Fruit fly (Drosophila melanogaster) whole organism, prepupa: ENCODE data around the gene CG4619.

Source experiments
- Blimp-1 ChIP-seq: fragments of 200-800 bp; sonication (Bioruptor generic); optimal IDR thresholded peaks from 3 replicates; lab custom pipeline; 2017; ENCODE audit warnings: missing biosample characterization, missing genetic modification characterization, mild to moderate bottlenecking, moderate library complexity, missing genetic modification reagents
- CG11294 ChIP-seq: fragments of 200-800 bp; sonication (Bioruptor generic); IDR thresholded peaks from 2 replicates; pipeline ENCODE4 v1.3.6; 2022; ENCODE audit warnings: missing biosample characterization, missing genetic modification characterization
- CG11762 ChIP-seq: fragments of 200-800 bp; sonication (Bioruptor generic); optimal IDR thresholded peaks from 3 replicates; lab custom pipeline; 2016; ENCODE audit warnings: missing biosample characterization, missing genetic modification characterization; ENCODE audit not compliant: insufficient read depth
- CG1621 ChIP-seq: fragments of 200-800 bp; sonication (Bioruptor generic); optimal IDR thresholded peaks from 3 replicates; lab custom pipeline; 2018; ENCODE audit warnings: missing biosample characterization, mild to moderate bottlenecking, missing genetic modification characterization
- CG16779 ChIP-seq: fragments of 200-800 bp; sonication (Bioruptor generic); optimal IDR thresholded peaks from 3 replicates; lab custom pipeline; 2017; ENCODE audit warnings: missing biosample characterization, mild to moderate bottlenecking, missing genetic modification characterization
- CG3032 ChIP-seq: fragments of 200-800 bp; optimal IDR thresholded peaks from 2 replicates; lab custom pipeline; 2019; ENCODE audit warnings: missing biosample characterization, mild to moderate bottlenecking, missing genetic modification characterization, moderate library complexity
- CG31627 ChIP-seq: fragments of 200-800 bp; sonication (Bioruptor generic); optimal IDR thresholded peaks from 3 replicates; lab custom pipeline; 2016; ENCODE audit warnings: missing biosample characterization, missing genetic modification characterization
- CG6163 ChIP-seq: fragments of 200-800 bp; sonication (Bioruptor generic); IDR thresholded peaks from 3 replicates; pipeline ENCODE4 v1.3.6; 2022; ENCODE audit warnings: missing biosample characterization, missing genetic modification characterization
- CG6808 ChIP-seq: fragments of 200-800 bp; sonication (Bioruptor generic); optimal IDR thresholded peaks from 3 replicates; lab custom pipeline; 2017; ENCODE audit warnings: missing biosample characterization, missing genetic modification characterization, mild to moderate bottlenecking, moderate library complexity, missing genetic modification reagents
- CG6854 ChIP-seq: fragments of 200-800 bp; sonication (Bioruptor generic); optimal IDR thresholded peaks from 2 replicates; lab custom pipeline; 2017; ENCODE audit warnings: missing biosample characterization, mild to moderate bottlenecking, missing genetic modification characterization
- CG8119 ChIP-seq: fragments of 200-800 bp; sonication (Bioruptor generic); IDR thresholded peaks from 3 replicates; pipeline ENCODE4 v1.3.6; 2022; ENCODE audit warnings: missing biosample characterization, missing genetic modification characterization
- CG8319 ChIP-seq: fragments of 200-800 bp; sonication (Bioruptor generic); optimal IDR thresholded peaks from 3 replicates; lab custom pipeline; 2016; ENCODE audit warnings: missing biosample characterization, missing genetic modification characterization
- CG9139 ChIP-seq: fragments of 200-800 bp; sonication (Bioruptor generic); optimal IDR thresholded peaks from 3 replicates; lab custom pipeline; 2017; ENCODE audit warnings: missing biosample characterization, mild to moderate bottlenecking, missing genetic modification characterization
- Eip75B ChIP-seq: fragments of 200-800 bp; sonication (Bioruptor generic); optimal IDR thresholded peaks from 3 replicates; lab custom pipeline; 2016; ENCODE audit warnings: missing biosample characterization, missing genetic modification characterization
- Eip78C ChIP-seq: fragments of 200-800 bp; sonication (Bioruptor generic); peaks from one replicate; lab custom pipeline; 2016; ENCODE audit warnings: missing biosample characterization, missing genetic modification characterization
- Hr38 ChIP-seq: sonication (Bioruptor generic); optimal IDR thresholded peaks from 2 replicates; lab custom pipeline; 2016; ENCODE audit warnings: missing biosample characterization, missing genetic modification characterization
- Hr39 ChIP-seq: fragments of 200-800 bp; sonication (Bioruptor generic); optimal IDR thresholded peaks from 2 replicates; lab custom pipeline; 2016; ENCODE audit warnings: missing biosample characterization, missing genetic modification characterization
- Hr4 ChIP-seq: fragments of 200-800 bp; sonication (Bioruptor generic); optimal IDR thresholded peaks from 3 replicates; lab custom pipeline; 2016; ENCODE audit warnings: missing biosample characterization, missing genetic modification characterization
- Lpt ChIP-seq: fragments of 200-800 bp; sonication (Bioruptor generic); optimal IDR thresholded peaks from 3 replicates; lab custom pipeline; 2016; ENCODE audit warnings: missing biosample characterization, missing genetic modification characterization
- Met ChIP-seq: fragments of 200-800 bp; sonication (Bioruptor generic); optimal IDR thresholded peaks from 3 replicates; lab custom pipeline; 2016; ENCODE audit warnings: missing biosample characterization, missing genetic modification characterization
- OdsH ChIP-seq: fragments of 200-800 bp; sonication (Bioruptor generic); optimal IDR thresholded peaks from 3 replicates; lab custom pipeline; 2016; ENCODE audit warnings: missing biosample characterization, missing genetic modification characterization
- Smox ChIP-seq: fragments of 200-800 bp; sonication (Bioruptor generic); optimal IDR thresholded peaks from 3 replicates; lab custom pipeline; 2016; ENCODE audit warnings: missing biosample characterization, missing genetic modification characterization
- Sox14 ChIP-seq: fragments of 200-800 bp; sonication (Bioruptor generic); optimal IDR thresholded peaks from 3 replicates; lab custom pipeline; 2016; ENCODE audit warnings: missing biosample characterization, missing genetic modification characterization
- Sox15 ChIP-seq: fragments of 200-800 bp; sonication (Bioruptor generic); optimal IDR thresholded peaks from 3 replicates; lab custom pipeline; 2016; ENCODE audit warnings: missing biosample characterization, missing genetic modification characterization
- achi ChIP-seq: fragments of 200-800 bp; sonication (Bioruptor generic); optimal IDR thresholded peaks from 3 replicates; lab custom pipeline; 2016; ENCODE audit warnings: missing biosample characterization, missing genetic modification characterization
- acj6 ChIP-seq: fragments of 200-800 bp; sonication (Bioruptor generic); optimal IDR thresholded peaks from 3 replicates; lab custom pipeline; 2016; ENCODE audit warnings: missing biosample characterization, missing genetic modification characterization
- cyc ChIP-seq: fragments of 200-800 bp; sonication (Bioruptor generic); optimal IDR thresholded peaks from 3 replicates; lab custom pipeline; 2016; ENCODE audit warnings: missing biosample characterization, missing genetic modification characterization
- dsx ChIP-seq: fragments of 200-800 bp; optimal IDR thresholded peaks from 3 replicates; lab custom pipeline; 2019; ENCODE audit warnings: missing biosample characterization, mild to moderate bottlenecking, missing genetic modification characterization, moderate library complexity; ENCODE audit not compliant: poor library complexity, severe bottlenecking
- esn ChIP-seq: fragments of 200-800 bp; sonication (Bioruptor generic); optimal IDR thresholded peaks from 2 replicates; lab custom pipeline; 2016; ENCODE audit warnings: missing biosample characterization, mild to moderate bottlenecking, missing genetic modification characterization, moderate library complexity
- fd59A ChIP-seq: fragments of 200-800 bp; sonication (Bioruptor generic); optimal IDR thresholded peaks from 2 replicates; lab custom pipeline; 2017; ENCODE audit warnings: missing biosample characterization, mild to moderate bottlenecking, missing genetic modification characterization, missing genetic modification reagents
- fkh ChIP-seq: fragments of 200-800 bp; sonication (Bioruptor generic); optimal IDR thresholded peaks from 3 replicates; lab custom pipeline; 2017; ENCODE audit warnings: missing biosample characterization, mild to moderate bottlenecking, missing genetic modification characterization, moderate library complexity
- lz ChIP-seq: fragments of 200-800 bp; sonication (Bioruptor generic); optimal IDR thresholded peaks from 3 replicates; lab custom pipeline; 2016; ENCODE audit warnings: missing biosample characterization, missing genetic modification characterization
- net ChIP-seq: fragments of 200-800 bp; sonication (Bioruptor generic); optimal IDR thresholded peaks from 3 replicates; lab custom pipeline; 2016; ENCODE audit warnings: missing biosample characterization, missing genetic modification characterization
- salr ChIP-seq, 2 experiments: fragments of 200-800 bp; sonication (Bioruptor generic); optimal IDR thresholded peaks; 3 replicates each; lab custom pipeline; 2016 to 2018; ENCODE audit warnings: missing biosample characterization in 2 of 2, missing genetic modification characterization in 2 of 2, mild to moderate bottlenecking in 1 of 2
- ss ChIP-seq, 2 experiments: fragments of 200-800 bp; sonication (Bioruptor generic); optimal IDR thresholded peaks; 2 replicates in 1 of 2; 3 replicates in 1 of 2; lab custom pipeline; 2017 to 2018; ENCODE audit warnings: mild to moderate bottlenecking in 2 of 2, missing biosample characterization in 2 of 2, missing genetic modification characterization in 2 of 2, moderate library complexity in 1 of 2
- svp ChIP-seq: fragments of 200-800 bp; sonication (Bioruptor generic); peaks from one replicate; lab custom pipeline; 2016; ENCODE audit warnings: missing biosample characterization, missing genetic modification characterization
- topi ChIP-seq: fragments of 200-800 bp; sonication (Bioruptor generic); optimal IDR thresholded peaks from 3 replicates; lab custom pipeline; 2016; ENCODE audit warnings: missing biosample characterization, missing genetic modification characterization
- vri ChIP-seq: fragments of 200-800 bp; sonication (Bioruptor generic); optimal IDR thresholded peaks from 3 replicates; lab custom pipeline; 2016; ENCODE audit warnings: missing biosample characterization, mild to moderate bottlenecking, missing genetic modification characterization

CG4619 gene

DNA sequence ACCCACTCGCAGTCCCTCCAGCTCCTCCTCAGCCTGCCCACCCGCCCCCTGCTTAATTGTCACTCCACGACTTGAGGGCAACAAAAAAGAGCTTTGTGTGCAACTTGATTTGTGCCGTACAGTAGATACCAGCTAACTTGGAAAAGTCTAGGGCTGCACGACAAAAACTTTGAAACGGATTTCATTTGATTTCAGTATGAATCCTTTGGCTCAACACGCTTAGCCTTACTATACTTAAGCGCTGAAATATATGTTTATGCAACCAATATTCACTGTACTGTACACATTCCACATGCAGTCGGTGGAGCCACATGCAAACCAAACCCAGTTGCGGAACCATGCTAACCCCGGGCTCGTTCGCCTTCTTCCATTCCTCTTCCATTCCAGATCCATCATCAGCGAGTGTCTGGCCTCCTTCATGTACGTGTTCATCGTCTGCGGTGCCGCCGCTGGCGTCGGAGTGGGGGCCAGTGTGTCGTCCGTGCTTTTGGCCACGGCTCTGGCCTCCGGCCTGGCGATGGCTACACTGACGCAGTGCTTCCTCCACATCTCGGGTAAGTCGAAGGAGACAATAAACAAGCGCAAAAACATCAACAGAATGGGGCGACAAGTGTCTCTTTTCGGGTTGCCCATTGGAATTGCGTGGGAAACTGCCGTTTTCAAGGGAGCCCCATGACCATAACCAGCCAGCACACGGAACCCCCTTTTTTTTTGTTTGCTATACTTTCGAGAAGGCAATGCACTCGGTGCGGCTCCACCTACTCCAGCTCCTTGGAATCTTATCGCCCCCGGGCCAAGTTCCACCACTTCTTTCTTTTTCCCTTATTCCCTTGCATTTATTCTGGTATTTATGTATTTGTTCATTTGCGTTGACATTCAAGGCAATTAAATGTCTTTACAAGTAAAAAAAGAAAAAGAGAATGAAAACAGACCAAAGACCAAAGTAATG, 48.0 kb downstream of the CG4619 start (continued):
- peak; percentile 94 for TF ChIP-seq esn
- peak; percentile 97 for TF ChIP-seq svp (GFP tag; lab: Kevin White, UChicago)
- TF ChIP-seq Smox (GFP tag; lab: Kevin White, UChicago): peak; percentile 89
- peak; percentile 97 for TF ChIP-seq Eip78C (GFP tag; lab: Kevin White, UChicago)
- TF ChIP-seq fd59A (GFP tag; lab: Kevin White, UChicago): peak; percentile 91
- TF ChIP-seq fkh (GFP tag; lab: Kevin White, UChicago): no peak
- peak; percentile 72 for TF ChIP-seq CG16779 (tag; lab: Kevin White, UChicago)
- peak; percentile 80 for TF ChIP-seq CG11762 (GFP tag; lab: Kevin White, UChicago)
- TF ChIP-seq Sox14 (GFP tag; lab: Kevin White, UChicago): peak; percentile 94
- peak; percentile 93 for TF ChIP-seq acj6 (GFP tag; lab: Kevin White, UChicago)
- peak; percentile 97 for TF ChIP-seq CG6163 (GFP tag; lab: Robert Waterston, UW)
- peak; percentile 83 for TF ChIP-seq Lpt (GFP tag; lab: Kevin White, UChicago)
- TF ChIP-seq CG3032 (tag; lab: Kevin White, UChicago): peak; percentile 93
- peak; percentile 95 for TF ChIP-seq Met (GFP tag; lab: Kevin White, UChicago)
- TF ChIP-seq CG8319 (GFP tag; lab: Kevin White, UChicago): peak; percentile 85
- peak; percentile 83 for TF ChIP-seq Eip75B (GFP tag; lab: Kevin White, UChicago)
- peak; percentile 93 for TF ChIP-seq Hr39 (GFP tag; lab: Kevin White, UChicago)
- TF ChIP-seq CG11294: peak; percentile 79
- TF ChIP-seq ss (GFP tag; optimal IDR thresholded peaks at IDR 0.05; lab: Kevin White, UChicago): peak; percentile 92 to 94
- peak; percentile 92 for TF ChIP-seq achi
- peak; percentile 90 for TF ChIP-seq OdsH (GFP tag; lab: Kevin White, UChicago)
- TF ChIP-seq cyc: peak; percentile 94

DNA sequence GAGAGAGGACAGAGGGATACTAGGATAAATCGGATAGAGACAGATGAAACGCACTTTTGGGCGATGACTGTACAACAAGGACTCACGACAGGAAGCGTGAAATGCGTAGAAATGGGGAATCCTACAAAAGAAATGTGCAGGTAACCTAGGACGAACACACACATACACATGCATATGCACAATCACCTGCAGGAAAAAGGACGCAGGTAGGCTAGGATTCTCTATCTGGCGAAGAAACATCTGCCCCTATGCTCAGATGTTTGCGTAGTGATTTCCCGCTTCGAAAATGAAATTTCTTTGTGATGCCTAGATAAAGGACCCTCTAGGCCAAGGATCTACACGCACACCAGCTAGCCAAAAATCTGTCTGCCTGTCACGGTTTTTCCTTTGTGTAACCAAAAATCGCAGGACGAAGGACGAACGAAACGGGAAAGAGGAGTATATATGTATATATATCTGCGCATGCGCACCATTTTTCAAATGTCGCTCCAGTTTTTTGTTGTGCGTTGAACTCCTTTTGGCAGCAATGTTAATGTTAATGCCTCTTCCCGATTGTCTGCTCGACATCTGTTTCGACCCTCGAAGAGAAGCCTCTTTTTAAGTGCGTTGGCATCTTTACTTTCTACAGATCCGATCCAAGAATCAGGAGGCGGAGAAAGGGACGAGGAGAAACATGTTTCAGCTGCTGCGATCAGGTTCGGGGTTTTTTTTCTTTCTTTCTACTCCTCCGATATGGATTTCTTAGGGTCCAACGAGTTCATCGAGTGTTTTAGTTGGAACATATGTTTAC, 49.7 kb downstream of the CG4619 start:
- TF ChIP-seq CG6163 (GFP tag; lab: Robert Waterston, UW) (no peak), svp (GFP tag; lab: Kevin White, UChicago) (peak; percentile 26), Blimp-1 (GFP tag; lab: Kevin White, UChicago) (peak; percentile 61), achi (no peak), vri (GFP tag; lab: Kevin White, UChicago) (peak; percentile 2), net (GFP tag; lab: Kevin White, UChicago) (peak; percentile 10), Eip78C (GFP tag; lab: Kevin White, UChicago) (peak; percentile 40)

DNA sequence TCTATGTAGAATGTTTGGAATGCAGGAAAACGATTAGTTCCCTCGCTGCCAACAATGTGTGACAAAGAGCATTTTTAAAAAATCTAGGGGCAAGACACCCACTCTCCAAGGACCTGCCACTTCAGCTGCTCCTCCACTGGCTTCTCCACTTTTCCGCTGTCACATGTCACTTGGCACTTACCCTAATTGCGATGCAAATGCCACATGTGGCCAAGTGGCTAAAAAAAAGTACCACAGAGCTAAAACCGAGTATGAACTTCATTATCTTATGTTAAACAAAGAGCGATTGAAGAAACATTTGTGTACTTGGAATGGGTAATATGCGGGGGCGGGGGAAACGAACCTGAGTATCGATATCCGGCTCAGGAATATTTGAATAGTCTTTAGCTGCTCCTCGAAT, 50.6 kb downstream of the CG4619 start:
- TF ChIP-seq Sox14 (GFP tag; lab: Kevin White, UChicago): no peak
- peak; percentile 27 for TF ChIP-seq svp (GFP tag; lab: Kevin White, UChicago)
- no peak for TF ChIP-seq ss (GFP tag; optimal IDR thresholded peaks at IDR 0.05; lab: Kevin White, UChicago)
- no peak for TF ChIP-seq dsx (GFP tag; lab: Kevin White, UChicago)

DNA sequence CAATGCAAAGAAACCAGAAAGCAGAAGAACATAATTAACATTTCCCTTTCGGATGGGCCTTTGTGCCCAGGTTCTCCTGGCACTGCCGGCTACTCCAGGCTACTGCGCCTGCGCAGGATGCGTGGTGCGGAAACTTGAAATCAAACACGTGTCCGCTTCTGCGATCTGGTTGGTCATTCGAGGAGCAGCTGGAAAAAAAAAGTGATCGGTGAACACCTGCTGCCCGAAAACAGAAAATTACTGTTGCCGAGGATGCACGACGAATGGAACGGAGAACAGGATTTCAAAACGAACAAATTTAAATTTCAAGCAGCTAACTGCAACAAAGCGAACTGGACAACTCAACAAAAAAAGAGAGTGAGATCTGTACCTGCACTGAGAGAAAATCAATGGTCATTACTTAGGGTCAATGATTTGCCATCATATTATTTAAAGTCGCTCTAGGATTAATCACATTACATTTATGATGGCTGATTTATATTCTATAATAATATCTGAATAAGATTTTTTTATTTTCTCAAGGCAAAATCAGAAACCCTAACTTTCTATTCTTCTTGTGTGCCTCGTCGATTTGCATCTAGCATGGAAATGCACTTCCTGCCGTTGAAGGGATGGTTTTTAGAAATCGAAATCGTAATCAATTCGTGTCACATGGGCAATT, 51.3 kb downstream of the CG4619 start:
- TF ChIP-seq lz (GFP tag; lab: Kevin White, UChicago) (peak; percentile 56), Eip75B (GFP tag; lab: Kevin White, UChicago) (peak; percentile 34), CG6854 (GFP tag; lab: Kevin White, UChicago) (no peak), CG31627 (peak; percentile 32), CG3032 (tag; lab: Kevin White, UChicago) (peak; percentile 41), Smox (GFP tag; lab: Kevin White, UChicago) (peak; percentile 63), net (GFP tag; lab: Kevin White, UChicago) (peak; percentile 27), CG6808 (peak; percentile 23), Sox15 (GFP tag; lab: Kevin White, UChicago) (no peak), CG9139 (no peak), ss (GFP tag; optimal IDR thresholded peaks at IDR 0.05; lab: Kevin White, UChicago) (peak; percentile 16 to 22), Blimp-1 (GFP tag; lab: Kevin White, UChicago) (peak; percentile 71), cyc (peak; percentile 44), salr (GFP tag; optimal IDR thresholded peaks at IDR 0.05; lab: Kevin White, UChicago) (no peak), Hr4 (GFP tag; lab: Kevin White, UChicago) (no peak), svp (GFP tag; lab: Kevin White, UChicago) (peak; percentile 84), topi (GFP tag; lab: Kevin White, UChicago) (peak; percentile 65), vri (GFP tag; lab: Kevin White, UChicago) (no peak), fd59A (GFP tag; lab: Kevin White, UChicago) (no peak), CG8119 (no peak), CG8319 (GFP tag; lab: Kevin White, UChicago) (no peak), CG1621 (no peak), Hr38 (GFP tag; lab: Kevin White, UChicago) (no peak), CG16779 (tag; lab: Kevin White, UChicago) (no peak)
